Fruit fly (Drosophila melanogaster) whole organism, embryonic: Measurements from ENCODE around the gene CG9316.

ENCODE experiments used
- Abd-B ChIP-seq: fragments of 200-800 bp; sonication (Bioruptor generic); optimal IDR thresholded peaks from 2 replicates; lab custom pipeline; 2018; ENCODE audit warnings: missing biosample characterization, mild to moderate bottlenecking, missing genetic modification characterization, moderate library complexity
- CG10267 ChIP-seq: fragments of 200-800 bp; sonication (Bioruptor generic); optimal IDR thresholded peaks from 2 replicates; lab custom pipeline; 2018; ENCODE audit warnings: missing biosample characterization, mild to moderate bottlenecking, missing genetic modification characterization, moderate library complexity
- CG11504 ChIP-seq: fragments of 200-800 bp; sonication (Bioruptor generic); optimal IDR thresholded peaks from 3 replicates; lab custom pipeline; 2019; ENCODE audit warnings: missing biosample characterization, mild to moderate bottlenecking, missing genetic modification characterization, moderate library complexity
- CG12219 ChIP-seq: fragments of 200-800 bp; sonication (Bioruptor generic); optimal IDR thresholded peaks from 3 replicates; lab custom pipeline; 2018; ENCODE audit warnings: missing biosample characterization, mild to moderate bottlenecking, missing genetic modification characterization
- CG12769 ChIP-seq: fragments of 200-800 bp; sonication (Bioruptor generic); optimal IDR thresholded peaks from 2 replicates; lab custom pipeline; 2019; ENCODE audit warnings: missing biosample characterization, mild to moderate bottlenecking, missing genetic modification characterization, moderate library complexity
- CG13296 ChIP-seq: fragments of 200-800 bp; sonication (Bioruptor generic); optimal IDR thresholded peaks from 3 replicates; lab custom pipeline; 2018; ENCODE audit warnings: missing biosample characterization, mild to moderate bottlenecking, missing genetic modification characterization
- CG13775 ChIP-seq: fragments of 200-800 bp; sonication (Bioruptor generic); optimal IDR thresholded peaks from 3 replicates; lab custom pipeline; 2017; ENCODE audit warnings: missing biosample characterization, mild to moderate bottlenecking, missing genetic modification characterization
- CG1603 ChIP-seq: fragments of 200-800 bp; sonication (Bioruptor generic); optimal IDR thresholded peaks from 2 replicates; lab custom pipeline; 2019; ENCODE audit warnings: missing biosample characterization, mild to moderate bottlenecking, missing genetic modification characterization, moderate library complexity
- CG16779 ChIP-seq: fragments of 200-800 bp; sonication (Bioruptor generic); IDR thresholded peaks from 2 replicates; pipeline ENCODE4 v1.3.6; 2022; ENCODE audit warnings: missing biosample characterization, missing genetic modification characterization
- CG18476 ChIP-seq: fragments of 200-800 bp; sonication (Bioruptor generic); optimal IDR thresholded peaks from 2 replicates; lab custom pipeline; 2016; ENCODE audit warnings: missing biosample characterization, mild to moderate bottlenecking, missing genetic modification characterization
- CG2120 ChIP-seq: fragments of 200-800 bp; sonication (Bioruptor generic); optimal IDR thresholded peaks from 3 replicates; lab custom pipeline; 2016; ENCODE audit warnings: missing biosample characterization, missing genetic modification characterization
- CG2129 ChIP-seq: fragments of 200-800 bp; sonication (Bioruptor generic); IDR thresholded peaks from 2 replicates; pipeline ENCODE4 v1.3.6; 2022; ENCODE audit warnings: missing biosample characterization, missing genetic modification characterization; ENCODE audit not compliant: partially characterized antibody
- CG3407 ChIP-seq: fragments of 200-800 bp; sonication (Bioruptor generic); optimal IDR thresholded peaks from 2 replicates; lab custom pipeline; 2018; ENCODE audit warnings: missing biosample characterization, mild to moderate bottlenecking, missing genetic modification characterization
- CG34422 ChIP-seq: fragments of 200-800 bp; sonication (Bioruptor generic); IDR thresholded peaks from 3 replicates; pipeline ENCODE4 v1.3.6; 2022; ENCODE audit warnings: missing biosample characterization, missing genetic modification characterization
- CG3995 ChIP-seq: fragments of 200-800 bp; sonication (Bioruptor generic); optimal IDR thresholded peaks from 3 replicates; lab custom pipeline; 2016; ENCODE audit warnings: missing biosample characterization, missing genetic modification characterization
- CG4282 ChIP-seq: fragments of 200-800 bp; sonication (Bioruptor generic); optimal IDR thresholded peaks from 2 replicates; lab custom pipeline; 2016; ENCODE audit warnings: missing biosample characterization, missing genetic modification characterization
- CG4730 ChIP-seq: fragments of 200-800 bp; sonication (Bioruptor generic); IDR thresholded peaks from 2 replicates; pipeline ENCODE4 v1.3.6; 2022; ENCODE audit warnings: missing biosample characterization, missing genetic modification characterization
- CHES-1-like ChIP-seq: fragments of 200-800 bp; sonication (Bioruptor generic); optimal IDR thresholded peaks from 2 replicates; lab custom pipeline; 2016; ENCODE audit warnings: missing biosample characterization, missing genetic modification characterization
- Dfd ChIP-seq, 2 experiments: fragments of >200 bp; optimal IDR thresholded peaks; 2 replicates each; lab custom pipeline; 2017; ENCODE audit warnings: missing biosample characterization in 2 of 2, missing genetic modification characterization in 2 of 2
- Fer3 ChIP-seq: fragments of 200-800 bp; sonication (Bioruptor generic); optimal IDR thresholded peaks from 2 replicates; lab custom pipeline; 2018; ENCODE audit warnings: missing biosample characterization, mild to moderate bottlenecking, missing genetic modification characterization, moderate library complexity
- Gsc ChIP-seq: fragments of 200-800 bp; sonication (Bioruptor generic); IDR thresholded peaks from 2 replicates; pipeline ENCODE4 v1.3.6; 2022; ENCODE audit warnings: missing biosample characterization, missing genetic modification characterization
- HLH54F ChIP-seq: fragments of 200-800 bp; sonication (Bioruptor generic); optimal IDR thresholded peaks from 3 replicates; lab custom pipeline; 2016; ENCODE audit warnings: missing biosample characterization, missing genetic modification characterization
- MTF-1 ChIP-seq: fragments of 200-800 bp; sonication (Bioruptor generic); optimal IDR thresholded peaks from 2 replicates; lab custom pipeline; 2018; ENCODE audit warnings: missing biosample characterization, mild to moderate bottlenecking, missing genetic modification characterization, borderline replicate concordance
- Med ChIP-seq: fragments of 200-800 bp; sonication (Bioruptor generic); peaks from one replicate; lab custom pipeline; 2016; ENCODE audit warnings: missing biosample characterization, missing genetic modification characterization, mild to moderate bottlenecking, inconsistent platforms, moderate library complexity
- Oli ChIP-seq: fragments of 200-800 bp; sonication (Bioruptor generic); optimal IDR thresholded peaks from 2 replicates; lab custom pipeline; 2018; ENCODE audit warnings: missing biosample characterization, mild to moderate bottlenecking, missing genetic modification characterization, moderate library complexity
- Pdp1 ChIP-seq, 2 experiments: fragments of 200-800 bp; sonication (Bioruptor generic); optimal IDR thresholded peaks; 3 replicates each; lab custom pipeline; 2016; ENCODE audit warnings: missing biosample characterization in 2 of 2, missing genetic modification characterization in 2 of 2, mild to moderate bottlenecking in 1 of 2, moderate library complexity in 1 of 2
- Ravus ChIP-seq: fragments of 200-800 bp; sonication (Bioruptor generic); IDR thresholded peaks from 2 replicates; pipeline ENCODE4 v1.3.6; 2022; ENCODE audit warnings: missing biosample characterization, missing genetic modification characterization
- Spps ChIP-seq: fragments of 200-800 bp; sonication (Bioruptor generic); optimal IDR thresholded peaks from 2 replicates; lab custom pipeline; 2018; ENCODE audit warnings: missing biosample characterization, mild to moderate bottlenecking, missing genetic modification characterization
- Xbp1 ChIP-seq: fragments of 200-800 bp; sonication (Bioruptor generic); optimal IDR thresholded peaks from 3 replicates; lab custom pipeline; 2016; ENCODE audit warnings: missing biosample characterization, mild to moderate bottlenecking, missing genetic modification characterization
- ab ChIP-seq: fragments of 200-800 bp; sonication (Bioruptor generic); optimal IDR thresholded peaks from 2 replicates; lab custom pipeline; 2016; ENCODE audit warnings: missing biosample characterization, missing genetic modification characterization
- ara ChIP-seq: fragments of 200-800 bp; sonication (Bioruptor generic); IDR thresholded peaks from 2 replicates; pipeline ENCODE4 v1.3.6; 2022; ENCODE audit warnings: missing biosample characterization, missing genetic modification characterization
- az2 ChIP-seq: fragments of 200-800 bp; sonication (Bioruptor generic); optimal IDR thresholded peaks from 3 replicates; lab custom pipeline; 2016; ENCODE audit warnings: missing biosample characterization, missing genetic modification characterization
- chif ChIP-seq, 2 experiments: fragments of 200-800 bp; sonication (Bioruptor generic); optimal IDR thresholded peaks; 3 replicates each; lab custom pipeline; 2016; ENCODE audit warnings: missing biosample characterization in 2 of 2, missing genetic modification characterization in 2 of 2
- crol ChIP-seq: fragments of 200-800 bp; sonication (Bioruptor generic); IDR thresholded peaks from 2 replicates; pipeline ENCODE4 v1.3.6; 2022; ENCODE audit warnings: missing biosample characterization, missing genetic modification characterization
- dimm ChIP-seq: fragments of 200-800 bp; sonication (Bioruptor generic); IDR thresholded peaks from 2 replicates; pipeline ENCODE4 v1.3.6; 2022; ENCODE audit warnings: missing biosample characterization, missing genetic modification characterization
- gcm ChIP-seq: fragments of 200-800 bp; sonication (Bioruptor generic); optimal IDR thresholded peaks from 2 replicates; lab custom pipeline; 2019; ENCODE audit warnings: missing biosample characterization, mild to moderate bottlenecking, missing genetic modification characterization, moderate library complexity
- grau ChIP-seq: fragments of 200-800 bp; optimal IDR thresholded peaks from 3 replicates; lab custom pipeline; 2019; ENCODE audit warnings: missing biosample characterization, mild to moderate bottlenecking, missing genetic modification characterization, moderate library complexity
- gsb-n ChIP-seq: fragments of 200-800 bp; sonication (Bioruptor generic); optimal IDR thresholded peaks from 3 replicates; lab custom pipeline; 2018; ENCODE audit warnings: missing biosample characterization, mild to moderate bottlenecking, missing genetic modification characterization
- jumu ChIP-seq: fragments of 200-800 bp; sonication (Bioruptor generic); optimal IDR thresholded peaks from 3 replicates; lab custom pipeline; 2016; ENCODE audit warnings: missing biosample characterization, missing genetic modification characterization
- maf-S ChIP-seq: fragments of 200-800 bp; sonication (Bioruptor generic); optimal IDR thresholded peaks from 2 replicates; lab custom pipeline; 2016; ENCODE audit warnings: missing biosample characterization, missing genetic modification characterization
- nmo ChIP-seq: fragments of 200-800 bp; sonication (Bioruptor generic); optimal IDR thresholded peaks from 2 replicates; lab custom pipeline; 2018; ENCODE audit warnings: missing biosample characterization, mild to moderate bottlenecking, missing genetic modification characterization, moderate library complexity
- nom ChIP-seq: fragments of 200-800 bp; sonication (Bioruptor generic); optimal IDR thresholded peaks from 2 replicates; lab custom pipeline; 2017; ENCODE audit warnings: missing biosample characterization, missing genetic modification characterization, mild to moderate bottlenecking, moderate library complexity, missing genetic modification reagents
- pho ChIP-seq: fragments of 200-800 bp; sonication (Bioruptor generic); optimal IDR thresholded peaks from 2 replicates; lab custom pipeline; 2016; ENCODE audit warnings: missing biosample characterization, missing genetic modification characterization
- phol ChIP-seq: fragments of 200-800 bp; sonication (Bioruptor generic); optimal IDR thresholded peaks from 3 replicates; lab custom pipeline; 2018; ENCODE audit warnings: missing biosample characterization, mild to moderate bottlenecking, missing genetic modification characterization, moderate library complexity
- row ChIP-seq: fragments of 200-800 bp; sonication (Bioruptor generic); IDR thresholded peaks from 3 replicates; pipeline ENCODE4 v1.3.6; 2022; ENCODE audit warnings: missing biosample characterization, missing genetic modification characterization
- run ChIP-seq: fragments of 200-800 bp; sonication (Bioruptor generic); optimal IDR thresholded peaks from 3 replicates; lab custom pipeline; 2018; ENCODE audit warnings: missing biosample characterization, mild to moderate bottlenecking, missing genetic modification characterization
- salm ChIP-seq: fragments of 200-800 bp; sonication (Bioruptor generic); optimal IDR thresholded peaks from 2 replicates; lab custom pipeline; 2018; ENCODE audit warnings: missing biosample characterization, mild to moderate bottlenecking, missing genetic modification characterization
- sisA ChIP-seq: fragments of 200-800 bp; sonication (Bioruptor generic); IDR thresholded peaks from 2 replicates; pipeline ENCODE4 v1.3.6; 2022; ENCODE audit warnings: missing biosample characterization, missing genetic modification characterization
- tin ChIP-seq: fragments of 200-800 bp; sonication (Bioruptor generic); optimal IDR thresholded peaks from 3 replicates; lab custom pipeline; 2016; ENCODE audit warnings: missing biosample characterization, missing genetic modification characterization

CG9316 gene

DNA sequence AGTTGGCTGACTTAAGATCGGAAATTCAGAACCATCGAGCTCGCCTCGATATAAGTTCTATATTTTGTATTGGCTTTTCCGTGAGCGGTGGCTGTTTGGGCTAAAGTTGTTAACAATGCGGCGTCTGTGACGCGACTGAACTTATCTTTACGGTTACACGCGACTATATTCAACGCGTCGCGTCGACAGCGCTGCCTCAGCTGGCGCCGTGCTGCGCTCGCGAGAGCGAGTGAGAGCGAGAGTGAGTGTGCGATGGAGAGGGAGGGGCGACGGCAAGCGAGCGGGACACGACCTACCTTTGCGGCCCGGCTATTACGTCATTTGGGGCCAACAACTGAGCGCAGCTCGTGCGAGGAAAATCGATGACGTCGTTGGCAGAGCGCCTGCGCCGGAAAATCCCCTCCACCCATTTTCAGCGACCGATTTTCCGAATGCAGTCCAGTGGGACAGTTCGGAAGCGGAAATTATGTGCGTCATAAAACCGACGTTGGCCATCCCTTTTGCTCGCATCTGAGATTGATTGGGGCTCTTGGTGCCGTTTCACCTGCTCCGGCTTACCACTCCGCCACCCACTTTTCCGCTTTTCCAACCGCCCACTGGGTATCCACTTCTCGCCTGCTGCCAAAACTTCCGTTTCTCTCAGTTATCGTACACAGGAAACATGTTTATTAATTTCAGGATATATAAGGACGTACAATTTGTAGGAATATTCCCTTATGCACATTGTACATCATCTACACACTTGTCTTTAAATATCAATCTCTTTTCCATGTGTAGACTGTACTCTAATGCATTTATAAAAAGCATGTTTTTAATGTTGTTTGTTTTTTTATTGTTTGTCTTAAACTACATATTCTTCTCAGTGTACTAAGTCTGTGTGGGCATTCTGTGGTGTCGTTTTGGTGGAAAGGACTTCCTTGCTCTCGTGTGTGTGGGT lies 11.6 kb downstream of the CG9316 start, which contains the start of gene Hr38 (continued):
- no peak for TF ChIP-seq Gsc (GFP tag; lab: Robert Waterston, UW)
- peak; percentile 30 for TF ChIP-seq Abd-B
- no peak for TF ChIP-seq Spps (tag; lab: Kevin White, UChicago)
- no peak for TF ChIP-seq CG4282 (GFP tag; lab: Kevin White, UChicago)
- no peak for TF ChIP-seq CG13775 (GFP tag; lab: Kevin White, UChicago)
- TF ChIP-seq crol (GFP tag; lab: Robert Waterston, UW), result peak; percentile 96
- TF ChIP-seq run (tag; lab: Kevin White, UChicago), result no peak
- no peak for TF ChIP-seq Dfd (GFP tag; optimal IDR thresholded peaks at IDR 0.05; lab: Kevin White, UChicago)
- TF ChIP-seq CG2129, result no peak
- peak; percentile 32 for TF ChIP-seq phol (tag; lab: Kevin White, UChicago)
- TF ChIP-seq Oli (tag; lab: Kevin White, UChicago), result peak; percentile 47
- peak; percentile 50 for TF ChIP-seq CG13296 (GFP tag; lab: Kevin White, UChicago)
- no peak for TF ChIP-seq salm
- TF ChIP-seq Ravus, result no peak
- no peak for TF ChIP-seq CG3407 (GFP tag; lab: Kevin White, UChicago)
- no peak for TF ChIP-seq gcm (GFP tag; lab: Kevin White, UChicago)
- no peak for TF ChIP-seq CG16779
- TF ChIP-seq sisA (GFP tag; lab: Robert Waterston, UW), result peak; percentile 49
- no peak for TF ChIP-seq CG10267
- TF ChIP-seq Fer3 (tag; lab: Kevin White, UChicago), result peak; percentile 66
- no peak for TF ChIP-seq chif (GFP tag; optimal IDR thresholded peaks at IDR 0.05; lab: Kevin White, UChicago)
- TF ChIP-seq HLH54F (GFP tag; lab: Kevin White, UChicago), result peak; percentile 43
- TF ChIP-seq CG4730 (GFP tag; lab: Robert Waterston, UW), result no peak
- 0 out of 2 replicates have a peak, but pooled peaks have one; percentile 27 for TF ChIP-seq ara (GFP tag; lab: Robert Waterston, UW)
- TF ChIP-seq CG34422 (GFP tag; lab: Robert Waterston, UW), result peak; percentile 48; the same call in 1 of the 3 replicates
- no peak for TF ChIP-seq dimm
- peak; percentile 28 for TF ChIP-seq jumu (GFP tag; lab: Kevin White, UChicago)
- peak; percentile 45 for TF ChIP-seq Xbp1
- peak; percentile 55 for TF ChIP-seq pho (GFP tag; lab: Kevin White, UChicago)
- peak; percentile 4 for TF ChIP-seq nmo (GFP tag; lab: Kevin White, UChicago)
- no peak for TF ChIP-seq maf-S (GFP tag; lab: Kevin White, UChicago)
- TF ChIP-seq CG12769 (tag; lab: Kevin White, UChicago), result peak; percentile 73
- no peak for TF ChIP-seq MTF-1
- TF ChIP-seq CG2120 (GFP tag; lab: Kevin White, UChicago), result peak; percentile 82
- TF ChIP-seq nom (GFP tag; lab: Kevin White, UChicago), result no peak
- peak; percentile 74 for TF ChIP-seq row (GFP tag; lab: Robert Waterston, UW)
- TF ChIP-seq az2 (GFP tag; lab: Kevin White, UChicago), result peak; percentile 18
- peak; percentile 41 to 90 for TF ChIP-seq Pdp1 (GFP tag; optimal IDR thresholded peaks at IDR 0.05; lab: Kevin White, UChicago)
- peak; percentile 91 for TF ChIP-seq Med (GFP tag; lab: Kevin White, UChicago)
- peak; percentile 68 for TF ChIP-seq CG11504 (tag; lab: Kevin White, UChicago)
- TF ChIP-seq CG3995 (GFP tag; lab: Kevin White, UChicago), result no peak
- TF ChIP-seq CG12219, result peak; percentile 37
- TF ChIP-seq ab (GFP tag; lab: Kevin White, UChicago), result no peak
- TF ChIP-seq CG18476 (GFP tag; lab: Kevin White, UChicago), result no peak
- peak; percentile 22 for TF ChIP-seq CHES-1-like (GFP tag; lab: Kevin White, UChicago)
- peak; percentile 4 for TF ChIP-seq CG1603 (tag; lab: Kevin White, UChicago)
- peak; percentile 62 for TF ChIP-seq grau
- no peak for TF ChIP-seq gsb-n (tag; lab: Kevin White, UChicago)
- no peak for TF ChIP-seq tin (GFP tag; lab: Kevin White, UChicago)
